Fruit fly (Drosophila melanogaster): ENCODE results near the gene lic.

- TF ChIP-seq Pdp1 (GFP tag; optimal IDR thresholded peaks at IDR 0.05): peak in 1 of 2 experiments; percentile 10
- no peak for TF ChIP-seq CG6654 (GFP tag; optimal IDR thresholded peaks at IDR 0.05)
- no peak for TF ChIP-seq vfl (GFP tag; optimal IDR thresholded peaks at IDR 0.05)
- no peak for TF ChIP-seq hth (optimal IDR thresholded peaks at IDR 0.05)
- TF ChIP-seq CG14667 (GFP tag; IDR thresholded peaks at IDR 0.05): no peak
- no peak for TF ChIP-seq CG34224 (GFP tag; IDR thresholded peaks at IDR 0.05; ENCODE audit: partially characterized antibody)
- TF ChIP-seq Hr3 (GFP tag; optimal IDR thresholded peaks at IDR 0.05): no peak
- TF ChIP-seq az2 (GFP tag; optimal IDR thresholded peaks at IDR 0.05): no peak
- TF ChIP-seq ham (GFP tag; IDR thresholded peaks at IDR 0.05): no peak
- no peak for TF ChIP-seq CG10209 (GFP tag; optimal IDR thresholded peaks at IDR 0.05)
- TF ChIP-seq CG13624 (GFP tag; optimal IDR thresholded peaks at IDR 0.05): no peak
- TF ChIP-seq cato (GFP tag; optimal IDR thresholded peaks at IDR 0.05; ENCODE audit: borderline replicate concordance): no peak
- TF ChIP-seq exex (tag; optimal IDR thresholded peaks at IDR 0.05): peak; percentile 39
Observed at dm6 chrX:13104571-13104970, 13.6 kb downstream of the lic start.

Data from whole organism, embryonic.